Worm (Caenorhabditis elegans) whole organism, late embryonic: ENCODE results near the gene T24A6.1.
"Not testable (repeated sequence)": the region's sequence is repeated elsewhere in the genome, so short reads cannot be mapped to it uniquely, and the experiment has no call there.

Experiments used
- C08G9.2 ChIP-seq: sonication (generic microtip); optimal IDR thresholded peaks from 2 replicates; lab custom pipeline; 2016; ENCODE audit warnings: mild to moderate bottlenecking, missing genetic modification characterization, moderate library complexity, missing compliant biosample characterization
- C38D4.7 ChIP-seq: fragments of 200-800 bp; sonication (Bioruptor generic); optimal IDR thresholded peaks from 2 replicates; lab custom pipeline; 2018; ENCODE audit warnings: mild to moderate bottlenecking, missing genetic modification characterization, moderate library complexity, missing compliant biosample characterization
- K09A11.1 ChIP-seq: sonication (generic microtip); optimal IDR thresholded peaks from 2 replicates; lab custom pipeline; 2017; ENCODE audit warnings: antibody characterized with exemption, mild to moderate bottlenecking, missing genetic modification characterization, missing compliant biosample characterization; ENCODE audit not compliant: insufficient read depth
- Y22D7AL.16 ChIP-seq: sonication (generic microtip); optimal IDR thresholded peaks from 2 replicates; lab custom pipeline; 2016; ENCODE audit warnings: missing genetic modification characterization, missing compliant biosample characterization
- ahr-1 ChIP-seq: sonication (generic microtip); optimal IDR thresholded peaks from 2 replicates; lab custom pipeline; 2016; ENCODE audit warnings: missing genetic modification characterization, missing compliant biosample characterization
- ceh-18 ChIP-seq: sonication (generic microtip); optimal IDR thresholded peaks from 2 replicates; lab custom pipeline; 2016; ENCODE audit warnings: missing genetic modification characterization, missing compliant biosample characterization
- ceh-2 ChIP-seq: sonication (generic microtip); optimal IDR thresholded peaks from 2 replicates; lab custom pipeline; 2016; ENCODE audit warnings: missing genotype, missing genetic modification characterization, missing compliant biosample characterization
- ceh-30 ChIP-seq: fragments of 150-350 bp; optimal IDR thresholded peaks from 2 replicates; lab custom pipeline; 2014; ENCODE audit warnings: missing biosample characterization, missing genetic modification characterization
- dve-1 ChIP-seq: sonication (generic microtip); optimal IDR thresholded peaks from 2 replicates; lab custom pipeline; 2017; ENCODE audit warnings: antibody characterized with exemption, mild to moderate bottlenecking, missing genetic modification characterization, missing compliant biosample characterization
- elt-2 ChIP-seq: sonication (generic microtip); optimal IDR thresholded peaks from 2 replicates; lab custom pipeline; 2016; ENCODE audit warnings: missing genetic modification reagents, missing genetic modification characterization, missing compliant biosample characterization
- elt-4 ChIP-seq: sonication (generic microtip); optimal IDR thresholded peaks from 2 replicates; lab custom pipeline; 2016; ENCODE audit warnings: missing genetic modification characterization, missing compliant biosample characterization
- fkh-10 ChIP-seq: fragments of 150-350 bp; optimal IDR thresholded peaks from 2 replicates; lab custom pipeline; 2014; ENCODE audit warnings: missing biosample characterization, missing genetic modification reagents, missing genetic modification characterization
- gmeb-2 ChIP-seq: sonication (generic microtip); optimal IDR thresholded peaks from 2 replicates; lab custom pipeline; 2016; ENCODE audit warnings: missing genetic modification characterization, inconsistent platforms, missing compliant biosample characterization
- hlh-13 ChIP-seq: fragments of 200-800 bp; sonication (Bioruptor generic); optimal IDR thresholded peaks from 2 replicates; lab custom pipeline; 2018; ENCODE audit warnings: mild to moderate bottlenecking, missing genetic modification characterization, missing compliant biosample characterization
- hlh-8 ChIP-seq: sonication (generic microtip); optimal IDR thresholded peaks from 2 replicates; lab custom pipeline; 2016; ENCODE audit warnings: missing genotype, missing genetic modification characterization, missing compliant biosample characterization
- lin-11 ChIP-seq: fragments of 200-800 bp; sonication (Bioruptor generic); optimal IDR thresholded peaks from 2 replicates; lab custom pipeline; 2018; ENCODE audit warnings: mild to moderate bottlenecking, missing genetic modification characterization, missing compliant biosample characterization
- nfya-1 ChIP-seq: sonication (generic microtip); optimal IDR thresholded peaks from 2 replicates; lab custom pipeline; 2017; ENCODE audit warnings: missing genetic modification characterization, mild to moderate bottlenecking, missing compliant biosample characterization, antibody characterized with exemption, moderate library complexity
- nhr-11 ChIP-seq: fragments of 150-350 bp; optimal IDR thresholded peaks from 2 replicates; lab custom pipeline; 2014; ENCODE audit warnings: missing biosample characterization, missing genetic modification characterization
- nhr-232 ChIP-seq: sonication (generic microtip); optimal IDR thresholded peaks from 2 replicates; lab custom pipeline; 2016; ENCODE audit warnings: missing genetic modification characterization, missing compliant biosample characterization
- pat-9 ChIP-seq: fragments of 200-800 bp; sonication (Bioruptor generic); optimal IDR thresholded peaks from 2 replicates; lab custom pipeline; 2018; ENCODE audit warnings: mild to moderate bottlenecking, missing genetic modification characterization, moderate library complexity, missing compliant biosample characterization
- pax-1 ChIP-seq: fragments of 150-350 bp; optimal IDR thresholded peaks from 2 replicates; lab custom pipeline; 2014; ENCODE audit warnings: missing biosample characterization, missing genetic modification characterization
- pha-4 ChIP-seq: fragments of 150-350 bp; optimal IDR thresholded peaks from 2 replicates; lab custom pipeline; 2018; ENCODE audit warnings: missing biosample characterization, missing genetic modification reagents, missing genetic modification characterization
- pqm-1 ChIP-seq: sonication (generic microtip); optimal IDR thresholded peaks from 2 replicates; lab custom pipeline; 2016; ENCODE audit warnings: missing genetic modification characterization, missing compliant biosample characterization
- ref-2 ChIP-seq: sonication (generic microtip); optimal IDR thresholded peaks from 2 replicates; lab custom pipeline; 2016; ENCODE audit warnings: missing genetic modification characterization, missing compliant biosample characterization
- sdc-2 ChIP-seq: sonication (generic microtip); optimal IDR thresholded peaks from 2 replicates; lab custom pipeline; 2016; ENCODE audit warnings: missing genotype, missing genetic modification characterization, missing compliant biosample characterization
- sox-4 ChIP-seq: sonication (generic microtip); optimal IDR thresholded peaks from 2 replicates; lab custom pipeline; 2017; ENCODE audit warnings: mild to moderate bottlenecking, missing genetic modification characterization, inconsistent platforms, missing compliant biosample characterization
- tbx-2 ChIP-seq: sonication (generic microtip); optimal IDR thresholded peaks from 2 replicates; lab custom pipeline; 2016; ENCODE audit warnings: missing genetic modification characterization, missing compliant biosample characterization
- ttx-3 ChIP-seq: sonication (generic microtip); optimal IDR thresholded peaks from 2 replicates; lab custom pipeline; 2016; ENCODE audit warnings: missing genetic modification reagents, missing genetic modification characterization, missing compliant biosample characterization
- unc-55 ChIP-seq: sonication (generic microtip); optimal IDR thresholded peaks from 2 replicates; lab custom pipeline; 2017; ENCODE audit warnings: missing biosample characterization, missing genetic modification reagents, missing genetic modification characterization
- zip-5 ChIP-seq: sonication (generic microtip); optimal IDR thresholded peaks from 2 replicates; lab custom pipeline; 2016; ENCODE audit warnings: missing genetic modification characterization, missing compliant biosample characterization
- ztf-16 ChIP-seq: sonication (generic microtip); optimal IDR thresholded peaks from 2 replicates; lab custom pipeline; 2017; ENCODE audit warnings: missing genetic modification characterization, missing compliant biosample characterization

The T24A6.1 gene

DNA sequence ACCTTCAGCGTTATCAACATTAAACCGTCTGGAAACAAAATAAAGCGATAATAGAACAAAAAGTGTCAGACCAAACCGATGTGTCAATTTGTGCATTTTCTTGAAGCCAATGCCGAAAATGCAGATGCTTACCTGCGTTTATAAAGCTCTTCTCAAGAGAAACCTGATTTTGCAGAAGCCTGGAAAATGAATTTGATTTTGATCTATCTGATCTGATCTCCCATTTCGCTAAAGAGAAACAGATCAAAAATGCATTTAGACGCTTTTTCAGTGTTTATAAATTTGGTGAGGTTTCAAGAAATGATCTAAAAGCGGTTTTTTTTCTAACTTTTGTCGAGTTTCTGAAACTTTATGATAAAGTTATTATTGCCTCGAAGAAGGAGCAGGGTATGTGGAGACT is 4.0 kb downstream of the T24A6.1 start, which contains the start of gene T24A6.16:
Gene T24A6.16 (minus strand): TSS at position 101 of the 400 bp plus-strand sequence.
- not testable (repeated sequence) for TF ChIP-seq Y22D7AL.16; sdc-2 (tag; lab: Kevin White, UChicago); ceh-2 (tag; lab: Kevin White, UChicago)

DNA sequence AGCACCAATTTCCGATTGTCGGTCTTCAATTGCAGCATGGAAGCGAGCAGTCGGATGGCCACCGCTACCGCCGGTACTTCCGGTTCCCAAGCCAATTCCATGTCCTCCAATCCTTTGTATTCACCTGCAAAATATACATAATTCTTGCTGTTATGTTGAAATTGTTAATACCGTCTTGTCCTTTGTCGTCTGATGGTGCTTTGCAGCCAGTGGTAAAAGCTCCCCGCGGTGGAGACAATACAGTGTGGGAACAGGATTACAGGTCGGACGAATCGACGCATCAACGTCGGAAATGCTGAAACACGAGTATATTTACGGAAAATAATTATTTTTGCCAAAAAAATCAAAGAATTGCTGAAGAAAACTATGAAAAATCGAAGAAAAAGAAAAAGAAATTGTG is 5.5 kb downstream of the T24A6.1 start, which contains the start of gene T24A6.17:
Gene T24A6.17 (minus strand): TSS at position 101 of the 400 bp plus-strand sequence.
- not testable (repeated sequence) for TF ChIP-seq elt-2 (tag; lab: Kevin White, UChicago); elt-4; hlh-8

DNA sequence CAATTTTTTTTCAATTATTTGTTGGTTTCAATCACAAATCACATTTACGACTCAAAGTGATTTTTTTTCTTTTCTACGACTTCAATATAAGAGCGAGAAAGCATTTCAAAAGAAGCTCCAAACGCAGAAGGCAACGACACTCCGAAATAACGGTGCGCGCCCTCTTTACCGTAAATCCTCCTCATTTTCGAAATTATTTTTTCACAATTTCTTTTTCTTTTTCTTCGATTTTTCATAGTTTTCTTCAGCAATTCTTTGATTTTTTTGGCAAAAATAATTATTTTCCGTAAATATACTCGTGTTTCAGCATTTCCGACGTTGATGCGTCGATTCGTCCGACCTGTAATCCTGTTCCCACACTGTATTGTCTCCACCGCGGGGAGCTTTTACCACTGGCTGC is 11.9 kb downstream of the T24A6.1 start, which contains the start of gene F40C5.2:
Gene F40C5.2 (plus strand): TSS at position 301 of the 400 bp plus-strand sequence.
- not testable (repeated sequence) for TF ChIP-seq lin-11; ceh-18 (tag; lab: Kevin White, UChicago); pqm-1 (tag; lab: Kevin White, UChicago)

DNA sequence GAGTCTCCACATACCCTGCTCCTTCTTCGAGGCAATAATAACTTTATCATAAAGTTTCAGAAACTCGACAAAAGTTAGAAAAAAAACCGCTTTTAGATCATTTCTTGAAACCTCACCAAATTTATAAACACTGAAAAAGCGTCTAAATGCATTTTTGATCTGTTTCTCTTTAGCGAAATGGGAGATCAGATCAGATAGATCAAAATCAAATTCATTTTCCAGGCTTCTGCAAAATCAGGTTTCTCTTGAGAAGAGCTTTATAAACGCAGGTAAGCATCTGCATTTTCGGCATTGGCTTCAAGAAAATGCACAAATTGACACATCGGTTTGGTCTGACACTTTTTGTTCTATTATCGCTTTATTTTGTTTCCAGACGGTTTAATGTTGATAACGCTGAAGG is 13.6 kb downstream of the T24A6.1 start, which contains the start of gene F40C5.1:
Gene F40C5.1 (plus strand): TSS at position 301 of the 400 bp plus-strand sequence.
- not testable (repeated sequence) for TF ChIP-seq sox-4 (tag; lab: Kevin White, UChicago); ref-2 (tag; lab: Kevin White, UChicago); hlh-13 (GFP tag; lab: Kevin White, UChicago)
- TF ChIP-seq, all 69 proteins: peak for 0; not testable (repeated sequence) for 69

DNA sequence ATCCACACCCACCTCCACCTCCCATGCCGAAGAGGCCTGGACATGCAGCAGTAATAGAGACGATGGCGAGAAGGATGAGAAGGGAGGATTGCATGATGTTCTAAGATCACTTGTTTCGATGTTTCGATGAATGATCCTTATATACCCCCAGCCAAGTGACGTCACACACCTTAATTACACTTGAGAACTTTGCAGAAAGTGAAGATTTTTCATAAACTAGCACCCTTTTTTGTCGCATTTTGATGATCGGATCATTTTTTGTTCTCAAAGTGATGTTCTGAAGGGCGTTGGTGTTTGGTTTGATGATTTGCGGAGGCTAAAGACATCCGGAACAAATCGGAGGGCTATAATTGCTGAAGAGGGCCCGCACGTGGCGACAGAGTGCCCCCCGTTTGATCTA is 16.9 kb downstream of the T24A6.1 start, which contains the start of gene grl-27:
Gene grl-27 (minus strand): TSS at position 101 of the 400 bp plus-strand sequence.
- TF ChIP-seq nhr-232 (tag; lab: Kevin White, UChicago) = no peak

DNA sequence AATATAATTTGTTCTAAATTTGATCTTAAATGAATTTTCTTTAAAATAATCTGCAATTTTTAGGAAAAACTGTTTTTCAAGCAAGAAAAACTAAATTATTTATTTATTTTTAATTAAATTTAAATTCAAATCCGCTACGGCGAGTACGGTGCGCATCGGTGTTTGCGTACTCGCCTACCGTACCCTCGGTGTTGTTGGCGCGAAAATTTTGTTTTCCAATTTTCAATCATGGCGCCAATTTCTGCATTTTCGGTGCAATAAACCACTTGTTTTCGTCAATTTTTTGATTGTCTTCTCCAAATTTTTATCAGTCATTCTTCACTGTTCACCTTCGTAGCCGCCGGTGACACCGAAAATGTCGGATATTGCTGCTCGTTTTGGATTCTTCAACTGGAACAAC is 20.0 kb downstream of the T24A6.1 start, which contains the start of gene pygl-1:
Gene pygl-1 (plus strand): TSS at position 211 of the 400 bp plus-strand sequence.
- no peak for TF ChIP-seq dve-1 (tag; lab: Kevin White, UChicago)
- no peak for TF ChIP-seq K09A11.1 (tag; lab: Kevin White, UChicago)
- no peak for TF ChIP-seq ref-2 (tag; lab: Kevin White, UChicago)
- no peak for TF ChIP-seq zip-5 (tag; lab: Kevin White, UChicago)

DNA sequence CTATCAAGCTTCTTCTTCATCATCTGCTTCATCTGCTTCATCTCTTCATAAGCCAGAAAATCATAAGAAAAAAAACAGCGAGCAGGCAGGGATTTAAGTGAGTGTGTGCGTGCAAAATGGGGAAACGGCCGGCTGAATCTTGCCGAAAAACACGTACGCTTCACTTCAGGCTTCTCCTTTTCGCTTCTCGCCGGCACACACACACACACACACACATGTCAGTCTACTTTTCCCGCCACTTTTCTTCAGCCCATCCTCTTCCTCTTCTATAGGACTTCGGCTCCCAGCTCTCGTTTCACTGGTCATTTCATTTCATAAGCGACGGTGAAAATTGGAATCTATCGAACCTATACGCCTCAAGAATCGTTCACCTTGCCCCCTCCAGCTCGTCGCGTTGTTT is 20.4 kb downstream of the T24A6.1 start:
- TF ChIP-seq nhr-11 (tag; lab: Kevin White, UChicago) = no peak
- TF ChIP-seq C38D4.7 (GFP tag; lab: Kevin White, UChicago) = no peak
- TF ChIP-seq pha-4 (tag; lab: Kevin White, UChicago) = no peak
- TF ChIP-seq tbx-2 = no peak
- no peak for TF ChIP-seq ahr-1
- TF ChIP-seq C08G9.2 (tag; lab: Kevin White, UChicago) = no peak
- no peak for TF ChIP-seq elt-2 (tag; lab: Kevin White, UChicago)
- TF ChIP-seq ceh-30 = no peak
- TF ChIP-seq gmeb-2 (tag; lab: Kevin White, UChicago) = no peak
- no peak for TF ChIP-seq ttx-3

DNA sequence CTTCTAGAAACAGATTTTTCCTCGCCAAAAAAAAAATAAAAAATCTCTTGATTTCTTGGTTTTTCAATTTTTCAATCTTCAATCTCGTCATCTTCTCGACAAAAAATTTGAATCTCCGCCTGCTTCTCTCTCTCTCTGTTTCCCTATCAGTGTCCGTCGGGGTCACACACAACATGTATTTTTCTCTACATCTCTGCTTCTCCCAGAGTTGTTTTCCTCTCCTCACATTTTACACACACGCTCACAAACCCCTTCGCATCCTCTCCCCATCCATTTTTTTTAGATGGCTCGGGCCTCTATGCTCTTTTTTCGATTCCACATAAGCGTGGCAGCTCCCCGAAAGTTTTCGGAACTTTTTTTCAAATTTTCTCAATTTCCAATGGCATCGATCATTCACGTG is 21.0 kb downstream of the T24A6.1 start:
- TF ChIP-seq nhr-11 (tag; lab: Kevin White, UChicago) = no peak
- TF ChIP-seq fkh-10 (GFP tag; lab: Kevin White, UChicago) = no peak
- peak; percentile 2 for TF ChIP-seq unc-55 (GFP tag; lab: Kevin White, UChicago)
- no peak for TF ChIP-seq pha-4 (tag; lab: Kevin White, UChicago)
- no peak for TF ChIP-seq ceh-30
- TF ChIP-seq C38D4.7 (GFP tag; lab: Kevin White, UChicago) = no peak
- peak; percentile 41 for TF ChIP-seq ceh-18 (tag; lab: Kevin White, UChicago)
- no peak for TF ChIP-seq pax-1
- TF ChIP-seq ceh-2 (tag; lab: Kevin White, UChicago) = no peak
- no peak for TF ChIP-seq pat-9 (tag; lab: Kevin White, UChicago)
- TF ChIP-seq ref-2 (tag; lab: Kevin White, UChicago) = no peak
- no peak for TF ChIP-seq Y22D7AL.16
- no peak for TF ChIP-seq ztf-16 (tag; lab: Kevin White, UChicago)
- peak; percentile 9 for TF ChIP-seq nfya-1 (tag; lab: Kevin White, UChicago)
